Worm (Caenorhabditis elegans) whole organism, L2 larva: ENCODE measurements around the gene ncs-3.

Experiments used
- alr-1 ChIP-seq: fragments of 150-350 bp; optimal IDR thresholded peaks from 2 replicates; lab custom pipeline; 2014; ENCODE audit warnings: missing biosample characterization, missing genetic modification characterization
- aly-2 ChIP-seq: fragments of 150-350 bp; optimal IDR thresholded peaks from 2 replicates; lab custom pipeline; 2014; ENCODE audit warnings: missing biosample characterization, missing genetic modification characterization
- ama-1 ChIP-seq: fragments of 150-350 bp; optimal IDR thresholded peaks from 2 replicates; lab custom pipeline; 2018; ENCODE audit warnings: inconsistent platforms
- ceh-16 ChIP-seq: fragments of 150-350 bp; optimal IDR thresholded peaks from 2 replicates; lab custom pipeline; 2014; ENCODE audit warnings: missing biosample characterization, missing genetic modification characterization
- lin-39 ChIP-seq: fragments of 150-350 bp; optimal IDR thresholded peaks from 2 replicates; lab custom pipeline; 2014; ENCODE audit warnings: missing biosample characterization, missing genetic modification reagents, missing genetic modification characterization
- mdl-1 ChIP-seq, 2 experiments: fragments of 150-350 bp in 1 of 2; sonication (generic microtip) in 1 of 2; optimal IDR thresholded peaks; 2 replicates each; lab custom pipeline; 2017; ENCODE audit warnings: missing biosample characterization in 2 of 2, missing genetic modification characterization in 2 of 2
- nhr-11 ChIP-seq: fragments of 150-350 bp; optimal IDR thresholded peaks from 2 replicates; lab custom pipeline; 2014; ENCODE audit warnings: missing biosample characterization, missing genetic modification characterization
- unc-39 ChIP-seq: fragments of 150-350 bp; optimal IDR thresholded peaks from 2 replicates; lab custom pipeline; 2014; ENCODE audit warnings: missing biosample characterization, missing genetic modification characterization

- TF ChIP-seq alr-1 (no peak), nhr-11 (tag; lab: Kevin White, UChicago) (no peak), lin-39 (no peak), ama-1 (lab: Kevin White, UChicago) (no peak), ceh-16 (tag; lab: Kevin White, UChicago) (no peak), aly-2 (tag; lab: Kevin White, UChicago) (no peak), unc-39 (tag; lab: Kevin White, UChicago) (no peak), mdl-1 (tag; optimal IDR thresholded peaks at IDR 0.05; lab: Kevin White, UChicago) (no peak)
Observed at ce11 chrX:1030867-1031266, 23.0 kb upstream of the ncs-3 start.
